Worm (Caenorhabditis elegans): Measurements from ENCODE around the gene gldi-3.

DNA sequence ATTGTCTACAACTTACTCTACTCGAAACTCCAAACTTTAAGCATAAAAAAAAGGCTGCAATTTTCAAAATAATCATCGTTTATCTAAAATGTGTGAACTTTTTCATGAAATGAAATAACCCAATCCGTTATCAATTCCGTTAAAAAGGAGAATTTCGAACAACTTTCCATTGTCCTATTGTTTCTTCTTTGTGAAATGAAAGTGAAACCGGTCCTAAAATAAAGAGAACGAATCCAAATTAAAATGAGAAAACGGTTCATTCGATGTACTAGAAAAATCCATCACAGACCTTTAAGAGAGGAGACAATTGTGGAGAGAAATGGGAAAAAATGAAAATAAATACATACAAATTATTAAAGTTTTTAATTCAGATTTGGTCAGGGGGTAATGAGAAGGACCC is 15.8 kb upstream of the gldi-3 start, which contains the start of gene C01G6.9:
- no peak for TF ChIP-seq dve-1 (tag; optimal IDR thresholded peaks at IDR 0.05)
- no peak for TF ChIP-seq ceh-22 (tag; optimal IDR thresholded peaks at IDR 0.05)
- no peak for TF ChIP-seq odd-2 (tag; optimal IDR thresholded peaks at IDR 0.05)

Measured in whole organism, late embryonic.